Fruit fly (Drosophila melanogaster): ENCODE measurements around the gene Tudor-SN.

The Tudor-SN gene

dm6 chr3L:223019-223902, 40.9 kb downstream of the Tudor-SN start, which contains the start of the genes pyx and CG33229:
pyx (minus strand) TSS chr3L:223069.
CG33229 (plus strand) TSS chr3L:223852.
- TF ChIP-seq psq (optimal IDR thresholded peaks at IDR 0.05): no peak
- TF ChIP-seq insv (optimal IDR thresholded peaks at IDR 0.05): no peak
- TF ChIP-seq Myc (optimal IDR thresholded peaks at IDR 0.05): no peak

- TF ChIP-seq psq (optimal IDR thresholded peaks at IDR 0.05) (no peak), h (optimal IDR thresholded peaks at IDR 0.05) (no peak), Sin3A (optimal IDR thresholded peaks at IDR 0.05) (no peak)
Observed at dm6 chr3L:217480-218118, 46.6 kb downstream of the Tudor-SN start, which contains the start of gene CG13877. CG13877 (plus strand) TSS chr3L:218068.

- TF ChIP-seq h (optimal IDR thresholded peaks at IDR 0.05): no peak
- no peak for TF ChIP-seq ttk (optimal IDR thresholded peaks at IDR 0.05)
- TF ChIP-seq psq (optimal IDR thresholded peaks at IDR 0.05): no peak
- no peak for TF ChIP-seq Myc (optimal IDR thresholded peaks at IDR 0.05)
- no peak for TF ChIP-seq Sin3A (optimal IDR thresholded peaks at IDR 0.05)
Observed at dm6 chr3L:216325-216724, 47.9 kb downstream of the Tudor-SN start, which contains the start of gene Kaz1-ORFB. Kaz1-ORFB (plus strand) TSS chr3L:216625.

dm6 chr3L:212520-212919, 51.7 kb downstream of the Tudor-SN start, which contains the start of the genes thoc7 and Dis3l2:
thoc7 (minus strand) TSS chr3L:212687.
Dis3l2 (plus strand) TSS chr3L:212709.
- TF ChIP-seq h (optimal IDR thresholded peaks at IDR 0.05) (no peak), psq (optimal IDR thresholded peaks at IDR 0.05) (no peak), insv (optimal IDR thresholded peaks at IDR 0.05) (no peak), Myc (optimal IDR thresholded peaks at IDR 0.05) (no peak)

dm6 chr3L:211200-211599, 53.0 kb downstream of the Tudor-SN start, which contains the start of gene Prp4k:
Prp4k (minus strand) TSS chr3L:211457.
- TF ChIP-seq Sin3A (optimal IDR thresholded peaks at IDR 0.05) (no peak), ttk (optimal IDR thresholded peaks at IDR 0.05) (no peak), psq (optimal IDR thresholded peaks at IDR 0.05) (no peak), insv (optimal IDR thresholded peaks at IDR 0.05) (no peak), Myc (optimal IDR thresholded peaks at IDR 0.05) (no peak), h (optimal IDR thresholded peaks at IDR 0.05) (no peak)
